Fruit fly (Drosophila melanogaster): Measurements from ENCODE around the gene mtd.

The mtd gene

DNA sequence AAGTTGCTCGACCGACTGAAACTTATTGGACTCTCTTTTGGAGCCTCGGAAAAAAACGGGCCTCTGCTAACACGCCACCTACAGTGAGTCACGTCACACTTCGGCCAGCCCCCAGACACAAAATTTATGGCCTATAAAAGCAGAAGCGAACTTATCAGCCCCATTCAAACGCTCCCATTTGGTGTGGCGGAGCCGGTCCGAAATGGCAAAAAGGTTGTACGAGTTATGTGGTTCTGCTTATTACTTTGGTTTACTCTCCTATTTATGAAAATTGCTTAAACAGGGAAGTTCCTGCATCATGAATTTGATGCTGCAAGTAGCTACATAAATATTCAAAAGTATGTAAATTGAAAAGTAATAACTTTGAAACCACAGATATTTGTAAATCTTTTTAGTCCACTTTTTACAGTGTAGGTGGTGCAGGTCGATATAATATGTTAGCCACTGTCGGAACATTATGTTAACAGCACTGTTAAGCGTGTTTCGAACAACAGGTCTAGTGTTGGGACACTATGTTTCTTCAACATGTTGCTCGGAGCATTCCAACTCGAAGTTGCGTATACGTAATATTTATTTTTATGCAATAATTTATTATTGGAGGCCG lies 66.8 kb downstream of the mtd start (continued):
- TF ChIP-seq Sox102F (GFP tag; optimal IDR thresholded peaks at IDR 0.05) (peak; percentile 93), CG14965 (GFP tag; optimal IDR thresholded peaks at IDR 0.05; ENCODE audit: borderline replicate concordance) (peak; percentile 69), Ssrp (tag; optimal IDR thresholded peaks at IDR 0.05) (peak; percentile 91), ATbp (GFP tag; optimal IDR thresholded peaks at IDR 0.05) (peak; percentile 89), HmgD (GFP tag; optimal IDR thresholded peaks at IDR 0.05) (peak; percentile 89), Xbp1 (GFP tag; optimal IDR thresholded peaks at IDR 0.05) (peak; percentile 93), CG16815 (GFP tag; optimal IDR thresholded peaks at IDR 0.05) (peak; percentile 81), ro (GFP tag; IDR thresholded peaks at IDR 0.05) (no peak), vfl (GFP tag; optimal IDR thresholded peaks at IDR 0.05) (peak; percentile 78), dimm (GFP tag; IDR thresholded peaks at IDR 0.05) (no peak), crol (GFP tag; IDR thresholded peaks at IDR 0.05) (no peak), Dip2 (GFP tag; IDR thresholded peaks at IDR 0.05) (no peak), Oaz (GFP tag; IDR thresholded peaks at IDR 0.05) (peak; percentile 73), grau (tag; optimal IDR thresholded peaks at IDR 0.05) (peak; percentile 92), CG12236 (GFP tag; optimal IDR thresholded peaks at IDR 0.05) (peak; percentile 88), B-H2 (GFP tag; optimal IDR thresholded peaks at IDR 0.05) (peak; percentile 80), gro (GFP tag; optimal IDR thresholded peaks at IDR 0.05) (peak; percentile 97), CG3995 (GFP tag; optimal IDR thresholded peaks at IDR 0.05) (peak; percentile 65), CG9215 (GFP tag; IDR thresholded peaks at IDR 0.05) (peak; percentile 87), CG6254 (GFP tag; optimal IDR thresholded peaks at IDR 0.05) (peak; percentile 82), chinmo (GFP tag; IDR thresholded peaks at IDR 0.05; ENCODE audit: partially characterized antibody) (no peak), CG15011 (GFP tag; optimal IDR thresholded peaks at IDR 0.05) (peak; percentile 89), chif (GFP tag; optimal IDR thresholded peaks at IDR 0.05) (peak; percentile 86 to 90), usp (GFP tag; optimal IDR thresholded peaks at IDR 0.05) (no peak), fd64A (GFP tag; optimal IDR thresholded peaks at IDR 0.05) (peak; percentile 80), CG12942 (GFP tag; optimal IDR thresholded peaks at IDR 0.05) (peak; percentile 79), CG12659 (GFP tag; optimal IDR thresholded peaks at IDR 0.05) (peak; percentile 95), stc (GFP tag; IDR thresholded peaks at IDR 0.05) (peak; percentile 70), CG12071 (GFP tag; optimal IDR thresholded peaks at IDR 0.05) (peak; percentile 92), TFAM (GFP tag; optimal IDR thresholded peaks at IDR 0.05) (peak; percentile 41), knrl (GFP tag; IDR thresholded peaks at IDR 0.05; ENCODE audit: partially characterized antibody) (no peak), row (GFP tag; IDR thresholded peaks at IDR 0.05) (peak; percentile 91), luna (GFP tag; optimal IDR thresholded peaks at IDR 0.05) (peak; percentile 84), CG18011 (GFP tag; optimal IDR thresholded peaks at IDR 0.05) (peak; percentile 79), CG2875 (GFP tag; optimal IDR thresholded peaks at IDR 0.05) (peak; percentile 85), CG11560 (tag; IDR thresholded peaks at IDR 0.05) (peak; percentile 70), NfI (GFP tag; optimal IDR thresholded peaks at IDR 0.05) (peak; percentile 87), CG17912 (GFP tag; optimal IDR thresholded peaks at IDR 0.05) (peak; percentile 77), ind (GFP tag; optimal IDR thresholded peaks at IDR 0.05) (peak; percentile 91), CG7271 (tag; optimal IDR thresholded peaks at IDR 0.05) (no peak), CG4820 (GFP tag; optimal IDR thresholded peaks at IDR 0.05) (peak; percentile 86), stwl (tag; optimal IDR thresholded peaks at IDR 0.05) (no peak), sob (GFP tag; IDR thresholded peaks at IDR 0.05) (peak; percentile 82), Ptx1 (GFP tag; IDR thresholded peaks at IDR 0.05) (peak; percentile 87), crc (GFP tag; optimal IDR thresholded peaks at IDR 0.05) (peak; percentile 86), trh (GFP tag; optimal IDR thresholded peaks at IDR 0.05) (peak; percentile 74), Meics (GFP tag; optimal IDR thresholded peaks at IDR 0.05) (peak; percentile 95), CG4424 (GFP tag; optimal IDR thresholded peaks at IDR 0.05) (peak; percentile 89), zfh2 (GFP tag; optimal IDR thresholded peaks at IDR 0.05) (peak; percentile 94), Fer3 (tag; optimal IDR thresholded peaks at IDR 0.05) (peak; percentile 91)

Data from whole organism, embryonic.